Worm (Caenorhabditis elegans) whole organism, young adult: ENCODE results near the gene F26F12.4.

Experiments used
- C06A6.2 ChIP-seq: fragments of 200-800 bp; sonication (Bioruptor generic); conservative IDR thresholded peaks from 2 replicates; pipeline ENCODE4 v1.3.6; 2022; ENCODE audit warnings: missing genetic modification characterization, missing compliant biosample characterization
- C17E4.6 ChIP-seq: fragments of 200-800 bp; sonication (Bioruptor generic); IDR thresholded peaks from 2 replicates; pipeline ENCODE4 v1.3.6; 2022; ENCODE audit warnings: missing genetic modification reagents, missing genetic modification characterization, missing compliant biosample characterization
- D2030.7 ChIP-seq: fragments of 200-800 bp; sonication (Bioruptor generic); IDR thresholded peaks from 2 replicates; pipeline ENCODE4 v1.3.6; 2022; ENCODE audit warnings: missing genetic modification reagents, missing genetic modification characterization, missing compliant biosample characterization
- F33H1.4 ChIP-seq: fragments of 200-800 bp; sonication (Bioruptor generic); IDR thresholded peaks from 2 replicates; pipeline ENCODE4 v1.3.6; 2022; ENCODE audit warnings: missing genetic modification reagents, missing genetic modification characterization, missing compliant biosample characterization
- F39B2.1 ChIP-seq: fragments of 200-800 bp; sonication (Bioruptor generic); IDR thresholded peaks from 2 replicates; pipeline ENCODE4 v1.3.6; 2022; ENCODE audit warnings: missing genetic modification reagents, missing genetic modification characterization, missing compliant biosample characterization
- K11D2.4 ChIP-seq: fragments of 200-800 bp; sonication (Bioruptor generic); IDR thresholded peaks from 2 replicates; pipeline ENCODE4 v1.3.6; 2022; ENCODE audit warnings: missing genetic modification reagents, missing genetic modification characterization, missing compliant biosample characterization
- T26A5.8 ChIP-seq: sonication (generic microtip); optimal IDR thresholded peaks from 2 replicates; lab custom pipeline; 2016; ENCODE audit warnings: missing genetic modification characterization, missing compliant biosample characterization
- Y56A3A.18 ChIP-seq: fragments of 200-800 bp; sonication (Bioruptor generic); IDR thresholded peaks from 2 replicates; pipeline ENCODE4 v1.3.6; 2022; ENCODE audit warnings: missing genetic modification reagents, missing genetic modification characterization, missing compliant biosample characterization
- ama-1 ChIP-seq, 3 experiments: fragments of 150-350 bp in 1 of 3; sonication (generic microtip) in 2 of 3; optimal IDR thresholded peaks; 2 replicates each; lab custom pipeline; 2014 to 2018; ENCODE audit warnings: missing biosample characterization in 2 of 3, missing genetic modification characterization in 2 of 3, missing genetic modification reagents in 2 of 3
- aptf-2 ChIP-seq: fragments of 200-800 bp; sonication (Bioruptor generic); conservative IDR thresholded peaks from 2 replicates; pipeline ENCODE4 v1.3.6; 2022; ENCODE audit warnings: missing genetic modification reagents, missing genetic modification characterization, missing compliant biosample characterization
- aptf-3 ChIP-seq: fragments of 200-800 bp; sonication (Bioruptor generic); IDR thresholded peaks from 2 replicates; pipeline ENCODE4 v1.3.6; 2022; ENCODE audit warnings: missing genetic modification characterization, missing compliant biosample characterization
- atf-7 ChIP-seq: sonication (generic microtip); optimal IDR thresholded peaks from 2 replicates; lab custom pipeline; 2017; ENCODE audit warnings: mild to moderate bottlenecking, missing genetic modification characterization, missing compliant biosample characterization
- attf-3 ChIP-seq: fragments of 200-800 bp; sonication (Bioruptor generic); conservative IDR thresholded peaks from 2 replicates; pipeline ENCODE4 v1.3.6; 2022; ENCODE audit warnings: missing genetic modification reagents, missing genetic modification characterization, missing compliant biosample characterization
- attf-5 ChIP-seq: fragments of 200-800 bp; sonication (Bioruptor generic); optimal IDR thresholded peaks from 2 replicates; lab custom pipeline; 2018; ENCODE audit warnings: mild to moderate bottlenecking, missing genetic modification characterization, missing compliant biosample characterization
- cebp-1 ChIP-seq, 2 experiments: fragments of 200-800 bp in 1 of 2; sonication (Bioruptor generic) in 1 of 2; sonication (generic microtip) in 1 of 2; IDR thresholded peaks in 1 of 2; optimal IDR thresholded peaks in 1 of 2; 2 replicates each; pipeline versions ENCODE4 v1.3.6 to Lab custom; 2017 to 2022; ENCODE audit warnings: missing compliant biosample characterization in 2 of 2, missing genetic modification characterization in 2 of 2, mild to moderate bottlenecking in 1 of 2, missing genetic modification reagents in 1 of 2, moderate library complexity in 1 of 2
- ceh-40 ChIP-seq: fragments of 200-800 bp; sonication (Bioruptor generic); IDR thresholded peaks from 2 replicates; pipeline ENCODE4 v1.3.6; 2022; ENCODE audit warnings: missing genetic modification characterization, missing compliant biosample characterization
- ceh-79 ChIP-seq: sonication (generic microtip); optimal IDR thresholded peaks from 2 replicates; lab custom pipeline; 2017; ENCODE audit warnings: mild to moderate bottlenecking, missing genetic modification characterization, missing compliant biosample characterization
- ceh-91 ChIP-seq: fragments of 200-800 bp; sonication (Bioruptor generic); IDR thresholded peaks from 2 replicates; pipeline ENCODE4 v1.3.6; 2022; ENCODE audit warnings: missing genetic modification reagents, missing genetic modification characterization, missing compliant biosample characterization
- chd-7 ChIP-seq: sonication (generic microtip); optimal IDR thresholded peaks from 2 replicates; lab custom pipeline; 2016; ENCODE audit warnings: mild to moderate bottlenecking, missing genetic modification characterization, moderate library complexity, missing compliant biosample characterization
- die-1 ChIP-seq: sonication (generic microtip); optimal IDR thresholded peaks from 2 replicates; lab custom pipeline; 2016; ENCODE audit warnings: missing genotype, mild to moderate bottlenecking, missing genetic modification characterization, missing compliant biosample characterization
- dox-1 ChIP-seq: fragments of 200-800 bp; sonication (Bioruptor generic); IDR thresholded peaks from 2 replicates; pipeline ENCODE4 v1.3.6; 2022; ENCODE audit warnings: missing genetic modification reagents, missing genetic modification characterization, missing compliant biosample characterization
- efl-1 ChIP-seq: fragments of 150-350 bp; optimal IDR thresholded peaks from 2 replicates; lab custom pipeline; 2014; ENCODE audit warnings: missing biosample characterization, missing genetic modification reagents, missing genetic modification characterization
- egrh-3 ChIP-seq: fragments of 200-800 bp; sonication (Bioruptor generic); IDR thresholded peaks from 2 replicates; pipeline ENCODE4 v1.3.6; 2022; ENCODE audit warnings: missing genetic modification reagents, missing genetic modification characterization, missing compliant biosample characterization
- ekl-4 ChIP-seq: fragments of 200-800 bp; sonication (Bioruptor generic); IDR thresholded peaks from 2 replicates; pipeline ENCODE4 v1.3.6; 2022; ENCODE audit warnings: missing genetic modification reagents, missing genetic modification characterization, missing compliant biosample characterization
- gei-17 ChIP-seq: fragments of 200-800 bp; sonication (Bioruptor generic); optimal IDR thresholded peaks from 2 replicates; lab custom pipeline; 2018; ENCODE audit warnings: mild to moderate bottlenecking, missing genetic modification characterization, missing compliant biosample characterization
- hlh-26 ChIP-seq: fragments of 200-800 bp; sonication (Bioruptor generic); conservative IDR thresholded peaks from 2 replicates; pipeline ENCODE4 v1.3.6; 2022; ENCODE audit warnings: missing genetic modification reagents, missing genetic modification characterization, missing compliant biosample characterization
- hmg-1.2 ChIP-seq: fragments of 200-800 bp; sonication (Bioruptor generic); IDR thresholded peaks from 2 replicates; pipeline ENCODE4 v1.3.6; 2022; ENCODE audit warnings: missing genetic modification reagents, missing genetic modification characterization, missing compliant biosample characterization
- hmg-20 ChIP-seq: fragments of 200-800 bp; sonication (Bioruptor generic); IDR thresholded peaks from 2 replicates; pipeline ENCODE4 v1.3.6; 2022; ENCODE audit warnings: missing genetic modification reagents, missing genetic modification characterization, missing compliant biosample characterization
- hrde-1 ChIP-seq: sonication (generic microtip); optimal IDR thresholded peaks from 2 replicates; lab custom pipeline; 2016; ENCODE audit warnings: missing genetic modification characterization, mild to moderate bottlenecking, missing compliant biosample characterization, moderate library complexity, missing genotype, missing genetic modification reagents, borderline replicate concordance
- hsf-1 ChIP-seq: fragments of 200-800 bp; sonication (Bioruptor generic); IDR thresholded peaks from 2 replicates; pipeline ENCODE4 v1.3.6; 2022; ENCODE audit warnings: missing genetic modification reagents, missing genetic modification characterization, missing compliant biosample characterization
- lag-1 ChIP-seq: fragments of 200-800 bp; sonication (Bioruptor generic); IDR thresholded peaks from 2 replicates; pipeline ENCODE4 v1.3.6; 2022; ENCODE audit warnings: missing genetic modification reagents, missing genetic modification characterization, missing compliant biosample characterization
- lin-26 ChIP-seq: fragments of 200-800 bp; sonication (Bioruptor generic); IDR thresholded peaks from 2 replicates; pipeline ENCODE4 v1.3.6; 2022; ENCODE audit warnings: missing genetic modification reagents, missing genetic modification characterization, missing compliant biosample characterization
- lsl-1 ChIP-seq: fragments of 200-800 bp; sonication (Bioruptor generic); optimal IDR thresholded peaks from 2 replicates; lab custom pipeline; 2018; ENCODE audit warnings: mild to moderate bottlenecking, missing genetic modification characterization, moderate library complexity, missing compliant biosample characterization
- lsy-27 ChIP-seq: sonication (generic microtip); optimal IDR thresholded peaks from 2 replicates; lab custom pipeline; 2017; ENCODE audit warnings: missing genetic modification characterization, mild to moderate bottlenecking, missing compliant biosample characterization, antibody characterized with exemption, missing genotype, borderline replicate concordance; ENCODE audit not compliant: insufficient read depth
- madf-3 ChIP-seq: fragments of 200-800 bp; sonication (Bioruptor generic); IDR thresholded peaks from 2 replicates; pipeline ENCODE4 v1.3.6; 2022; ENCODE audit warnings: missing genetic modification reagents, missing genetic modification characterization, missing compliant biosample characterization
- madf-6 ChIP-seq: fragments of 200-800 bp; sonication (Bioruptor generic); IDR thresholded peaks from 2 replicates; pipeline ENCODE4 v1.3.6; 2022; ENCODE audit warnings: missing genetic modification reagents, missing genetic modification characterization, missing compliant biosample characterization
- mxl-1 ChIP-seq: sonication (generic microtip); optimal IDR thresholded peaks from 2 replicates; lab custom pipeline; 2016; ENCODE audit warnings: missing genetic modification characterization, missing compliant biosample characterization
- nhr-179 ChIP-seq: sonication (generic microtip); optimal IDR thresholded peaks from 2 replicates; lab custom pipeline; 2016; ENCODE audit warnings: mild to moderate bottlenecking, missing genetic modification characterization, missing compliant biosample characterization
- nhr-80 ChIP-seq: sonication (generic microtip); optimal IDR thresholded peaks from 2 replicates; lab custom pipeline; 2016; ENCODE audit warnings: missing genetic modification characterization, missing compliant biosample characterization
- nhr-90 ChIP-seq: sonication (generic microtip); optimal IDR thresholded peaks from 2 replicates; lab custom pipeline; 2016; ENCODE audit warnings: missing genotype, mild to moderate bottlenecking, missing genetic modification characterization, missing compliant biosample characterization
- rpc-1 ChIP-seq, 2 experiments: fragments of 150-350 bp in 1 of 2; sonication (generic microtip) in 1 of 2; optimal IDR thresholded peaks; 2 replicates each; lab custom pipeline; 2014 to 2018; ENCODE audit warnings: missing biosample characterization in 1 of 2, missing genetic modification characterization in 1 of 2, missing genetic modification reagents in 1 of 2, missing genotype in 1 of 2
- snpc-1.3 ChIP-seq: sonication (generic microtip); optimal IDR thresholded peaks from 2 replicates; lab custom pipeline; 2017; ENCODE audit warnings: missing genetic modification characterization, mild to moderate bottlenecking, missing compliant biosample characterization, antibody characterized with exemption, moderate library complexity, missing genotype, missing genetic modification reagents; ENCODE audit not compliant: insufficient read depth
- somi-1 ChIP-seq: fragments of 200-800 bp; sonication (Bioruptor generic); optimal IDR thresholded peaks from 2 replicates; lab custom pipeline; 2018; ENCODE audit warnings: mild to moderate bottlenecking, missing genetic modification characterization, missing compliant biosample characterization
- sptf-2 ChIP-seq: fragments of 200-800 bp; sonication (Bioruptor generic); optimal IDR thresholded peaks from 2 replicates; lab custom pipeline; 2018; ENCODE audit warnings: mild to moderate bottlenecking, missing genetic modification characterization, missing compliant biosample characterization
- tbp1 ChIP-seq: fragments of 200-800 bp; sonication (Bioruptor generic); optimal IDR thresholded peaks from 2 replicates; lab custom pipeline; 2018; ENCODE audit warnings: mild to moderate bottlenecking, missing genetic modification characterization, missing compliant biosample characterization
- tlf-1 ChIP-seq: fragments of 200-800 bp; sonication (Bioruptor generic); optimal IDR thresholded peaks from 2 replicates; lab custom pipeline; 2018; ENCODE audit warnings: mild to moderate bottlenecking, missing genetic modification characterization, missing compliant biosample characterization
- unc-62 ChIP-seq: fragments of 150-350 bp; optimal IDR thresholded peaks from 2 replicates; lab custom pipeline; 2014; ENCODE audit warnings: missing biosample characterization, missing genetic modification reagents, missing genetic modification characterization
- zim-3 ChIP-seq: sonication (generic microtip); optimal IDR thresholded peaks from 2 replicates; lab custom pipeline; 2017; ENCODE audit warnings: mild to moderate bottlenecking, missing genetic modification characterization, moderate library complexity, missing compliant biosample characterization
- ztf-26 ChIP-seq: sonication (generic microtip); optimal IDR thresholded peaks from 2 replicates; lab custom pipeline; 2017; ENCODE audit warnings: missing genetic modification characterization, missing compliant biosample characterization

F26F12.4 gene

ce11 chrV:5825478-5825877 is 43.6 kb downstream of the F26F12.4 start:
- TF ChIP-seq Y56A3A.18 (GFP tag; lab: Robert Waterston, UW): no peak
- no peak for TF ChIP-seq hmg-1.2
- TF ChIP-seq lin-26 (GFP tag; lab: Robert Waterston, UW): no peak
- no peak for TF ChIP-seq nhr-90 (tag; lab: Kevin White, UChicago)
- TF ChIP-seq T26A5.8 (tag; lab: Kevin White, UChicago): no peak
- no peak for TF ChIP-seq lsy-27 (tag; lab: Kevin White, UChicago)
- TF ChIP-seq lag-1: no peak
- no peak for TF ChIP-seq attf-5 (GFP tag; lab: Kevin White, UChicago)
- no peak for TF ChIP-seq madf-3 (GFP tag; lab: Robert Waterston, UW)
- TF ChIP-seq sptf-2 (GFP tag; lab: Kevin White, UChicago): no peak
- TF ChIP-seq ceh-79: no peak
- no peak for TF ChIP-seq hsf-1 (GFP tag; lab: Robert Waterston, UW)
- no peak for TF ChIP-seq D2030.7 (GFP tag; lab: Robert Waterston, UW)
- TF ChIP-seq rpc-1 (optimal IDR thresholded peaks at IDR 0.05; lab: Kevin White, UChicago): no peak
- no peak for TF ChIP-seq rpc-1 (tag; optimal IDR thresholded peaks at IDR 0.05; lab: Kevin White, UChicago)
- no peak for TF ChIP-seq ama-1 (optimal IDR thresholded peaks at IDR 0.05; lab: Kevin White, UChicago)
- no peak for TF ChIP-seq ama-1 (GFP tag; optimal IDR thresholded peaks at IDR 0.05; lab: Kevin White, UChicago)
- no peak for TF ChIP-seq chd-7 (tag; lab: Kevin White, UChicago)
- 0 out of 2 replicates have a peak, but pooled peaks have one; percentile 10 for TF ChIP-seq madf-6
- TF ChIP-seq efl-1 (GFP tag; lab: Kevin White, UChicago): peak; percentile 19
- TF ChIP-seq zim-3 (tag; lab: Kevin White, UChicago): no peak
- TF ChIP-seq lsl-1 (GFP tag; lab: Kevin White, UChicago): peak; percentile 55
- no peak for TF ChIP-seq ceh-40 (GFP tag; lab: Robert Waterston, UW)
- no peak for TF ChIP-seq tlf-1 (GFP tag; lab: Kevin White, UChicago)
- no peak for TF ChIP-seq hlh-26
- TF ChIP-seq snpc-1.3 (tag; lab: Kevin White, UChicago): no peak
- no peak for TF ChIP-seq nhr-179
- TF ChIP-seq tbp1: no peak
- TF ChIP-seq mxl-1 (tag; lab: Kevin White, UChicago): no peak
- TF ChIP-seq gei-17 (GFP tag; lab: Kevin White, UChicago): no peak
- TF ChIP-seq ceh-91 (GFP tag; lab: Robert Waterston, UW): 0 out of 2 replicates have a peak, but pooled peaks have one; percentile 37
- no peak for TF ChIP-seq hmg-20 (GFP tag; lab: Robert Waterston, UW)
- no peak for TF ChIP-seq C17E4.6
- no peak for TF ChIP-seq ekl-4 (GFP tag; lab: Robert Waterston, UW)
- TF ChIP-seq C06A6.2 (GFP tag; lab: Robert Waterston, UW): no peak
- TF ChIP-seq aptf-3 (GFP tag; lab: Robert Waterston, UW): no peak
- TF ChIP-seq F33H1.4 (GFP tag; lab: Robert Waterston, UW): peak; percentile 74
- TF ChIP-seq attf-3: no peak
- TF ChIP-seq aptf-2 (GFP tag; lab: Robert Waterston, UW): no peak
- TF ChIP-seq atf-7 (tag; lab: Kevin White, UChicago): no peak
- TF ChIP-seq egrh-3 (GFP tag; lab: Robert Waterston, UW): no peak

- TF ChIP-seq F39B2.1 (GFP tag; lab: Robert Waterston, UW): no peak
- peak; percentile 14 for TF ChIP-seq die-1 (tag; lab: Kevin White, UChicago)
- TF ChIP-seq ztf-26: peak; percentile 62
- TF ChIP-seq cebp-1 (GFP tag; IDR thresholded peaks at IDR 0.05; lab: Robert Waterston, UW): peak; percentile 61; the same call in 1 of the 2 replicates
- peak; percentile 87 for TF ChIP-seq cebp-1 (tag; optimal IDR thresholded peaks at IDR 0.05; lab: Kevin White, UChicago)
- TF ChIP-seq ceh-40 (GFP tag; lab: Robert Waterston, UW): no peak
- TF ChIP-seq somi-1: peak; percentile 67
- TF ChIP-seq hrde-1 (tag; lab: Kevin White, UChicago): no peak
- TF ChIP-seq unc-62: no peak
- TF ChIP-seq K11D2.4: 0 out of 2 replicates have a peak, but pooled peaks have one; percentile 32
- TF ChIP-seq nhr-80 (tag; lab: Kevin White, UChicago): peak; percentile 85
- TF ChIP-seq dox-1 (GFP tag; lab: Robert Waterston, UW): 0 out of 2 replicates have a peak, but pooled peaks have one; percentile 16
These were observed 46.2 kb downstream of the F26F12.4 start for ce11 chrV:5822968-5823367.
